Fruit fly (Drosophila melanogaster) whole organism, wandering third instar larva: ENCODE data around the gene Ccdc114.

Experiments
- CG32264 ChIP-seq: fragments of 200-800 bp; sonication (Bioruptor generic); optimal IDR thresholded peaks from 2 replicates; lab custom pipeline; 2016; ENCODE audit warnings: missing biosample characterization, missing genetic modification characterization
- Dfd ChIP-seq: fragments of >200 bp; optimal IDR thresholded peaks from 2 replicates; lab custom pipeline; 2017; ENCODE audit warnings: missing biosample characterization, missing genetic modification characterization
- Hr83 ChIP-seq: fragments of 200-300 bp; sonication (Bioruptor generic); optimal IDR thresholded peaks from 2 replicates; lab custom pipeline; 2016; ENCODE audit warnings: missing biosample characterization, mild to moderate bottlenecking, missing genetic modification characterization, moderate library complexity; ENCODE audit not compliant: poor library complexity, severe bottlenecking
- Jra ChIP-seq: sonication (Bioruptor generic); optimal IDR thresholded peaks from 2 replicates; lab custom pipeline; 2016; ENCODE audit warnings: missing biosample characterization, missing genetic modification characterization
- Mio ChIP-seq: sonication (Bioruptor generic); optimal IDR thresholded peaks from 2 replicates; lab custom pipeline; 2016; ENCODE audit warnings: missing biosample characterization, missing genetic modification characterization
- OdsH ChIP-seq: fragments of 200-800 bp; sonication (Bioruptor generic); optimal IDR thresholded peaks from 2 replicates; lab custom pipeline; 2016; ENCODE audit warnings: missing biosample characterization, mild to moderate bottlenecking, missing genetic modification characterization
- h ChIP-seq: fragments of 200-800 bp; sonication (Bioruptor generic); optimal IDR thresholded peaks from 3 replicates; lab custom pipeline; 2016; ENCODE audit warnings: missing biosample characterization, mild to moderate bottlenecking, missing genetic modification characterization
- psq ChIP-seq: fragments of 200-800 bp; sonication (Bioruptor generic); optimal IDR thresholded peaks from 3 replicates; lab custom pipeline; 2017; ENCODE audit warnings: missing biosample characterization, mild to moderate bottlenecking, missing genetic modification characterization, moderate library complexity
- sage ChIP-seq: fragments of 200-800 bp; sonication (Bioruptor generic); optimal IDR thresholded peaks from 2 replicates; lab custom pipeline; 2016; ENCODE audit warnings: missing biosample characterization, mild to moderate bottlenecking, missing genetic modification characterization

dm6 chr3R:16624750-16625549 is 433 bp upstream of the Ccdc114 start, which contains the start of gene Fas1:
- TF ChIP-seq Dfd (GFP tag; lab: Kevin White, UChicago), result no peak
- peak; percentile 4 for TF ChIP-seq sage
- TF ChIP-seq h (GFP tag; lab: Kevin White, UChicago), result no peak
- TF ChIP-seq Mio, result no peak
- TF ChIP-seq Jra (GFP tag; lab: Kevin White, UChicago), result no peak
- no peak for TF ChIP-seq Hr83
- TF ChIP-seq psq (GFP tag; lab: Kevin White, UChicago), result no peak
- no peak for TF ChIP-seq CG32264 (GFP tag; lab: Kevin White, UChicago)
- no peak for TF ChIP-seq OdsH (GFP tag; lab: Kevin White, UChicago)
